Worm (Caenorhabditis elegans) whole organism, L1 larva: ENCODE data around the gene srx-87.

ENCODE experiments used
- C16A3.4 ChIP-seq: fragments of 150-350 bp; optimal IDR thresholded peaks from 2 replicates; lab custom pipeline; 2014; ENCODE audit warnings: missing biosample characterization, missing genetic modification characterization
- C34B4.2 ChIP-seq: sonication (generic microtip); optimal IDR thresholded peaks from 2 replicates; lab custom pipeline; 2017; ENCODE audit warnings: mild to moderate bottlenecking, missing genetic modification characterization, missing compliant biosample characterization
- F16B12.6 ChIP-seq: fragments of 150-350 bp; optimal IDR thresholded peaks from 2 replicates; lab custom pipeline; 2014; ENCODE audit warnings: missing biosample characterization, missing genetic modification characterization
- aha-1 ChIP-seq: fragments of 150-350 bp; optimal IDR thresholded peaks from 2 replicates; lab custom pipeline; 2014; ENCODE audit warnings: missing biosample characterization, missing genetic modification characterization
- blmp-1 ChIP-seq: fragments of 150-350 bp; optimal IDR thresholded peaks from 2 replicates; lab custom pipeline; 2014; ENCODE audit warnings: missing biosample characterization, missing genetic modification characterization
- ceh-8 ChIP-seq: fragments of 200-800 bp; sonication (Bioruptor generic); optimal IDR thresholded peaks from 2 replicates; lab custom pipeline; 2018; ENCODE audit warnings: mild to moderate bottlenecking, missing genetic modification characterization, moderate library complexity, missing compliant biosample characterization
- ceh-82 ChIP-seq, 3 experiments: fragments of 150-350 bp in 1 of 3; sonication (generic microtip) in 2 of 3; optimal IDR thresholded peaks; 2 replicates each; lab custom pipeline; 2014 to 2017; ENCODE audit warnings: missing biosample characterization in 3 of 3, missing genetic modification characterization in 3 of 3
- ceh-90 ChIP-seq: sonication (generic microtip); optimal IDR thresholded peaks from 2 replicates; lab custom pipeline; 2016; ENCODE audit warnings: missing genetic modification characterization, missing compliant biosample characterization
- ces-1 ChIP-seq: fragments of 150-350 bp; optimal IDR thresholded peaks from 2 replicates; lab custom pipeline; 2014; ENCODE audit warnings: missing biosample characterization, missing genetic modification reagents, missing genetic modification characterization
- dpl-1 ChIP-seq, 3 experiments: fragments of 150-350 bp in 2 of 3; sonication (generic microtip) in 1 of 3; optimal IDR thresholded peaks; 2 replicates each; lab custom pipeline; 2014 to 2017; ENCODE audit warnings: missing biosample characterization in 3 of 3, missing genetic modification characterization in 3 of 3, missing genetic modification reagents in 3 of 3
- dsc-1 ChIP-seq: sonication (generic microtip); optimal IDR thresholded peaks from 2 replicates; lab custom pipeline; 2016; ENCODE audit warnings: mild to moderate bottlenecking, missing genetic modification characterization, missing compliant biosample characterization
- efl-1 ChIP-seq, 4 experiments: fragments of 150-350 bp; optimal IDR thresholded peaks in 3 of 4; peaks in 1 of 4; 1 replicate in 1 of 4; 2 replicates in 3 of 4; lab custom pipeline; 2014; ENCODE audit warnings: missing biosample characterization in 2 of 4, missing genetic modification characterization in 2 of 4, missing genetic modification reagents in 2 of 4
- efl-3 ChIP-seq: fragments of 200-800 bp; sonication (Bioruptor generic); optimal IDR thresholded peaks from 2 replicates; lab custom pipeline; 2018; ENCODE audit warnings: mild to moderate bottlenecking, missing genetic modification characterization, missing compliant biosample characterization
- elt-2 ChIP-seq: sonication (generic microtip); optimal IDR thresholded peaks from 2 replicates; lab custom pipeline; 2016; ENCODE audit warnings: missing genetic modification characterization, mild to moderate bottlenecking, inconsistent platforms, missing compliant biosample characterization, missing genetic modification reagents
- elt-3 ChIP-seq, 6 experiments: fragments of 150-350 bp in 1 of 6; sonication (generic microtip); optimal IDR thresholded peaks; 2 replicates each; lab custom pipeline; 2017 to 2018; ENCODE audit warnings: missing biosample characterization in 6 of 6, missing genetic modification characterization in 6 of 6, inconsistent platforms in 1 of 6
- ets-5 ChIP-seq: fragments of 200-800 bp; sonication (Bioruptor generic); IDR thresholded peaks from 2 replicates; pipeline ENCODE4 v1.3.6; 2022; ENCODE audit warnings: missing genetic modification characterization, missing compliant biosample characterization
- fkh-10 ChIP-seq: sonication (generic microtip); optimal IDR thresholded peaks from 2 replicates; lab custom pipeline; 2017; ENCODE audit warnings: missing biosample characterization, missing genetic modification reagents, missing genetic modification characterization
- fkh-4 ChIP-seq: sonication (generic microtip); optimal IDR thresholded peaks from 2 replicates; lab custom pipeline; 2016; ENCODE audit warnings: missing compliant biosample characterization, missing genetic modification characterization, borderline replicate concordance
- fkh-8 ChIP-seq: sonication (generic microtip); optimal IDR thresholded peaks from 2 replicates; lab custom pipeline; 2016; ENCODE audit warnings: mild to moderate bottlenecking, missing genetic modification characterization, missing compliant biosample characterization
- hlh-17 ChIP-seq: fragments of 200-800 bp; sonication (Bioruptor generic); optimal IDR thresholded peaks from 2 replicates; lab custom pipeline; 2018; ENCODE audit warnings: missing genetic modification characterization, mild to moderate bottlenecking, missing compliant biosample characterization, moderate library complexity, borderline replicate concordance
- hlh-4 ChIP-seq: sonication (generic microtip); optimal IDR thresholded peaks from 2 replicates; lab custom pipeline; 2016; ENCODE audit warnings: mild to moderate bottlenecking, missing genetic modification characterization, missing compliant biosample characterization
- isw-1 ChIP-seq: fragments of 200-800 bp; sonication (Bioruptor generic); IDR thresholded peaks from 2 replicates; pipeline ENCODE4 v1.3.6; 2022; ENCODE audit warnings: missing genetic modification characterization, missing compliant biosample characterization
- jun-1 ChIP-seq: fragments of 150-350 bp; optimal IDR thresholded peaks from 2 replicates; lab custom pipeline; 2014; ENCODE audit warnings: missing biosample characterization, missing genetic modification reagents, missing genetic modification characterization
- lin-13 ChIP-seq: fragments of 150-350 bp; optimal IDR thresholded peaks from 2 replicates; lab custom pipeline; 2014; ENCODE audit warnings: missing biosample characterization, missing genetic modification reagents, missing genetic modification characterization
- lin-14 ChIP-seq: fragments of 200-800 bp; sonication (Bioruptor generic); optimal IDR thresholded peaks from 2 replicates; lab custom pipeline; 2018; ENCODE audit warnings: mild to moderate bottlenecking, missing genetic modification characterization, moderate library complexity, missing compliant biosample characterization
- lir-3 ChIP-seq: sonication (generic microtip); optimal IDR thresholded peaks from 2 replicates; lab custom pipeline; 2016; ENCODE audit warnings: mild to moderate bottlenecking, missing genetic modification characterization, moderate library complexity, missing compliant biosample characterization; ENCODE audit not compliant: poor library complexity
- lsy-2 ChIP-seq, 2 experiments: fragments of 150-350 bp; optimal IDR thresholded peaks; 2 replicates each; lab custom pipeline; 2014; ENCODE audit warnings: missing biosample characterization in 2 of 2, missing genetic modification characterization in 2 of 2
- mab-9 ChIP-seq: fragments of 200-800 bp; sonication (Bioruptor generic); IDR thresholded peaks from 2 replicates; pipeline ENCODE4 v1.3.6; 2022; ENCODE audit warnings: missing genetic modification reagents, missing genetic modification characterization, missing compliant biosample characterization
- mdl-1 ChIP-seq, 2 experiments: fragments of 150-350 bp; optimal IDR thresholded peaks; 2 replicates each; lab custom pipeline; 2014 to 2017; ENCODE audit warnings: missing biosample characterization in 2 of 2, missing genetic modification characterization in 2 of 2, inconsistent platforms in 1 of 2
- mef-2 ChIP-seq: fragments of 150-350 bp; optimal IDR thresholded peaks from 2 replicates; lab custom pipeline; 2014; ENCODE audit warnings: missing biosample characterization, missing genetic modification characterization
- nhr-12 ChIP-seq: sonication (generic microtip); optimal IDR thresholded peaks from 2 replicates; lab custom pipeline; 2017; ENCODE audit warnings: missing biosample characterization, missing genetic modification characterization
- nhr-20 ChIP-seq: sonication (generic microtip); optimal IDR thresholded peaks from 2 replicates; lab custom pipeline; 2016; ENCODE audit warnings: mild to moderate bottlenecking, missing genetic modification characterization, missing compliant biosample characterization
- nhr-47 ChIP-seq: sonication (generic microtip); optimal IDR thresholded peaks from 2 replicates; lab custom pipeline; 2016; ENCODE audit warnings: mild to moderate bottlenecking, missing genetic modification characterization, moderate library complexity, missing compliant biosample characterization
- nhr-71 ChIP-seq: sonication (generic microtip); optimal IDR thresholded peaks from 2 replicates; lab custom pipeline; 2016; ENCODE audit warnings: mild to moderate bottlenecking, missing genetic modification characterization, moderate library complexity, missing compliant biosample characterization
- nhr-77 ChIP-seq: fragments of 150-350 bp; optimal IDR thresholded peaks from 2 replicates; lab custom pipeline; 2014; ENCODE audit warnings: missing biosample characterization, missing genetic modification characterization
- pqm-1 ChIP-seq: sonication (generic microtip); optimal IDR thresholded peaks from 3 replicates; lab custom pipeline; 2017; ENCODE audit warnings: missing biosample characterization, missing genetic modification characterization
- skn-1 ChIP-seq: fragments of 150-350 bp; optimal IDR thresholded peaks from 2 replicates; lab custom pipeline; 2014; ENCODE audit warnings: missing biosample characterization, missing genetic modification characterization
- snpc-4 ChIP-seq: fragments of 150-350 bp; optimal IDR thresholded peaks from 2 replicates; lab custom pipeline; 2014; ENCODE audit warnings: missing biosample characterization, missing genetic modification characterization
- snu-23 ChIP-seq: sonication (generic microtip); optimal IDR thresholded peaks from 2 replicates; lab custom pipeline; 2016; ENCODE audit warnings: missing genetic modification characterization, missing compliant biosample characterization
- sox-4 ChIP-seq: sonication (generic microtip); optimal IDR thresholded peaks from 2 replicates; lab custom pipeline; 2016; ENCODE audit warnings: missing genetic modification characterization, missing compliant biosample characterization
- sptf-1 ChIP-seq: fragments of 150-350 bp; optimal IDR thresholded peaks from 2 replicates; lab custom pipeline; 2014; ENCODE audit warnings: missing biosample characterization, missing genetic modification characterization
- swsn-7 ChIP-seq: sonication (generic microtip); optimal IDR thresholded peaks from 2 replicates; lab custom pipeline; 2016; ENCODE audit warnings: missing genetic modification characterization, missing compliant biosample characterization
- tbx-2 ChIP-seq: sonication (generic microtip); optimal IDR thresholded peaks from 2 replicates; lab custom pipeline; 2016; ENCODE audit warnings: missing genetic modification characterization, missing compliant biosample characterization
- tlp-1 ChIP-seq: fragments of 150-350 bp; optimal IDR thresholded peaks from 2 replicates; lab custom pipeline; 2014; ENCODE audit warnings: missing biosample characterization, missing genetic modification characterization
- unc-130 ChIP-seq: fragments of 150-350 bp; optimal IDR thresholded peaks from 2 replicates; lab custom pipeline; 2017; ENCODE audit warnings: missing biosample characterization, missing genetic modification characterization, inconsistent platforms
- unc-30 ChIP-seq: sonication (generic microtip); optimal IDR thresholded peaks from 2 replicates; lab custom pipeline; 2017; ENCODE audit warnings: missing biosample characterization, missing genetic modification characterization
- unc-62 ChIP-seq: fragments of 150-350 bp; optimal IDR thresholded peaks from 2 replicates; lab custom pipeline; 2014; ENCODE audit warnings: missing biosample characterization, missing genetic modification reagents, missing genetic modification characterization
- unc-98 ChIP-seq: fragments of 200-800 bp; sonication (Bioruptor generic); IDR thresholded peaks from 2 replicates; pipeline ENCODE4 v1.3.6; 2022; ENCODE audit warnings: missing genetic modification characterization, missing compliant biosample characterization
- vab-15 ChIP-seq: sonication (generic microtip); optimal IDR thresholded peaks from 2 replicates; lab custom pipeline; 2017; ENCODE audit warnings: missing genotype, mild to moderate bottlenecking, missing genetic modification characterization, missing compliant biosample characterization
- zip-4 ChIP-seq: fragments of 200-800 bp; sonication (Bioruptor generic); optimal IDR thresholded peaks from 2 replicates; lab custom pipeline; 2018; ENCODE audit warnings: mild to moderate bottlenecking, missing genetic modification characterization, moderate library complexity, missing compliant biosample characterization
- ztf-11 ChIP-seq, 2 experiments: sonication (generic microtip); optimal IDR thresholded peaks; 2 replicates each; lab custom pipeline; 2016 to 2017; ENCODE audit warnings: missing genetic modification characterization in 2 of 2, missing biosample characterization in 1 of 2, missing compliant biosample characterization in 1 of 2
- ztf-4 ChIP-seq: fragments of 150-350 bp; optimal IDR thresholded peaks from 2 replicates; lab custom pipeline; 2014; ENCODE audit warnings: missing biosample characterization, missing genetic modification characterization

Gene srx-87

ce11 chrV:11615948-11616681, 51.4 kb downstream of the srx-87 start, which contains the start of gene nlp-24 (continued):
- TF ChIP-seq nhr-77 (tag; lab: Kevin White, UChicago) (no peak), hlh-4 (no peak), ztf-11 (tag; optimal IDR thresholded peaks at IDR 0.05; lab: Kevin White, UChicago) (no peak), isw-1 (GFP tag; lab: Robert Waterston, UW) (no peak), swsn-7 (no peak), efl-3 (GFP tag; lab: Kevin White, UChicago) (no peak), tlp-1 (tag; lab: Kevin White, UChicago) (no peak), lin-14 (peak; percentile 59), sox-4 (no peak), unc-62 (GFP tag; lab: Kevin White, UChicago) (no peak), fkh-4 (no peak), tbx-2 (tag; lab: Kevin White, UChicago) (peak; percentile 12), ztf-4 (tag; lab: Kevin White, UChicago) (no peak), hlh-17 (GFP tag; lab: Kevin White, UChicago) (no peak), lsy-2 (tag; optimal IDR thresholded peaks at IDR 0.05; lab: Kevin White, UChicago) (peak; percentile 3 to 8), C16A3.4 (no peak), unc-130 (tag; lab: Kevin White, UChicago) (no peak), sptf-1 (tag; lab: Kevin White, UChicago) (no peak), efl-1 (optimal IDR thresholded peaks at IDR 0.05; lab: Kevin White, UChicago) (no peak), efl-1 (GFP tag; optimal IDR thresholded peaks at IDR 0.05 in 1 of 2; lab: Kevin White, UChicago) (peak in 1 of 2 experiments; percentile 33), C34B4.2 (tag; lab: Kevin White, UChicago) (no peak), elt-2 (tag; lab: Kevin White, UChicago) (no peak), snu-23 (GFP tag; lab: Kevin White, UChicago) (peak; percentile 72), aha-1 (tag; lab: Kevin White, UChicago) (no peak), skn-1 (no peak), ces-1 (no peak), F16B12.6 (tag; lab: Kevin White, UChicago) (no peak), dsc-1 (no peak), unc-30 (tag; lab: Kevin White, UChicago) (no peak), nhr-47 (no peak), vab-15 (tag; lab: Kevin White, UChicago) (no peak), fkh-10 (GFP tag; lab: Kevin White, UChicago) (no peak), snpc-4 (tag; lab: Kevin White, UChicago) (no peak), ceh-90 (tag; lab: Kevin White, UChicago) (no peak), zip-4 (GFP tag; lab: Kevin White, UChicago) (no peak), nhr-71 (peak; percentile 72), ceh-82 (tag; optimal IDR thresholded peaks at IDR 0.05; lab: Kevin White, UChicago) (no peak), mef-2 (tag; lab: Kevin White, UChicago) (no peak), jun-1 (tag; lab: Kevin White, UChicago) (no peak), nhr-20 (tag; lab: Kevin White, UChicago) (peak; percentile 83), ets-5 (GFP tag; lab: Robert Waterston, UW) (no peak), nhr-12 (tag; lab: Kevin White, UChicago) (no peak), ceh-8 (GFP tag; lab: Kevin White, UChicago) (no peak), mdl-1 (tag; optimal IDR thresholded peaks at IDR 0.05; lab: Kevin White, UChicago) (no peak), pqm-1 (tag; lab: Kevin White, UChicago) (no peak), unc-98 (GFP tag; lab: Robert Waterston, UW) (no peak), dpl-1 (GFP tag; optimal IDR thresholded peaks at IDR 0.05; lab: Kevin White, UChicago) (peak in 1 of 3 experiments; percentile 26), elt-3 (tag; optimal IDR thresholded peaks at IDR 0.05; lab: Kevin White, UChicago) (peak in 5 of 6 experiments; percentile 5 to 78 (median 36)), lin-13 (GFP tag; lab: Kevin White, UChicago) (no peak), mab-9 (no peak), blmp-1 (tag; lab: Kevin White, UChicago) (peak; percentile 59), lir-3 (tag; lab: Kevin White, UChicago) (no peak), fkh-8 (tag; lab: Kevin White, UChicago) (no peak)
